Fruit fly (Drosophila melanogaster) whole organism, prepupa: ENCODE measurements around the gene CG43290.

Experiments
- Blimp-1 ChIP-seq: fragments of 200-800 bp; sonication (Bioruptor generic); optimal IDR thresholded peaks from 3 replicates; lab custom pipeline; 2017; ENCODE audit warnings: missing biosample characterization, missing genetic modification characterization, mild to moderate bottlenecking, moderate library complexity, missing genetic modification reagents
- CG10669 ChIP-seq: fragments of 200-800 bp; sonication (Bioruptor generic); optimal IDR thresholded peaks from 3 replicates; lab custom pipeline; 2018; ENCODE audit warnings: missing biosample characterization, mild to moderate bottlenecking, missing genetic modification characterization, moderate library complexity
- CG11762 ChIP-seq: fragments of 200-800 bp; sonication (Bioruptor generic); optimal IDR thresholded peaks from 3 replicates; lab custom pipeline; 2016; ENCODE audit warnings: missing biosample characterization, missing genetic modification characterization; ENCODE audit not compliant: insufficient read depth
- CG15336 ChIP-seq: fragments of 200-800 bp; sonication (Bioruptor generic); IDR thresholded peaks from 2 replicates; pipeline ENCODE4 v1.3.6; 2022; ENCODE audit warnings: missing biosample characterization, missing genetic modification characterization
- CG3032 ChIP-seq: fragments of 200-800 bp; optimal IDR thresholded peaks from 2 replicates; lab custom pipeline; 2019; ENCODE audit warnings: missing biosample characterization, mild to moderate bottlenecking, missing genetic modification characterization, moderate library complexity
- CG31627 ChIP-seq: fragments of 200-800 bp; sonication (Bioruptor generic); optimal IDR thresholded peaks from 3 replicates; lab custom pipeline; 2016; ENCODE audit warnings: missing biosample characterization, missing genetic modification characterization
- CG32006 ChIP-seq: fragments of 200-800 bp; sonication (Bioruptor generic); optimal IDR thresholded peaks from 3 replicates; lab custom pipeline; 2017; ENCODE audit warnings: missing biosample characterization, mild to moderate bottlenecking, missing genetic modification characterization
- CG34406 ChIP-seq: fragments of 200-800 bp; sonication (Bioruptor generic); optimal IDR thresholded peaks from 3 replicates; lab custom pipeline; 2016; ENCODE audit warnings: missing biosample characterization, missing genetic modification characterization
- CG6163 ChIP-seq: fragments of 200-800 bp; sonication (Bioruptor generic); IDR thresholded peaks from 3 replicates; pipeline ENCODE4 v1.3.6; 2022; ENCODE audit warnings: missing biosample characterization, missing genetic modification characterization
- CG6854 ChIP-seq: fragments of 200-800 bp; sonication (Bioruptor generic); optimal IDR thresholded peaks from 2 replicates; lab custom pipeline; 2017; ENCODE audit warnings: missing biosample characterization, mild to moderate bottlenecking, missing genetic modification characterization
- CG7368 ChIP-seq: fragments of 200-800 bp; sonication (Bioruptor generic); optimal IDR thresholded peaks from 3 replicates; lab custom pipeline; 2016; ENCODE audit warnings: missing biosample characterization, missing genetic modification characterization
- CG8119 ChIP-seq: fragments of 200-800 bp; sonication (Bioruptor generic); IDR thresholded peaks from 3 replicates; pipeline ENCODE4 v1.3.6; 2022; ENCODE audit warnings: missing biosample characterization, missing genetic modification characterization
- CG8319 ChIP-seq: fragments of 200-800 bp; sonication (Bioruptor generic); optimal IDR thresholded peaks from 3 replicates; lab custom pipeline; 2016; ENCODE audit warnings: missing biosample characterization, missing genetic modification characterization
- CG9139 ChIP-seq: fragments of 200-800 bp; sonication (Bioruptor generic); optimal IDR thresholded peaks from 3 replicates; lab custom pipeline; 2017; ENCODE audit warnings: missing biosample characterization, mild to moderate bottlenecking, missing genetic modification characterization
- Eip75B ChIP-seq: fragments of 200-800 bp; sonication (Bioruptor generic); optimal IDR thresholded peaks from 3 replicates; lab custom pipeline; 2016; ENCODE audit warnings: missing biosample characterization, missing genetic modification characterization
- Eip78C ChIP-seq: fragments of 200-800 bp; sonication (Bioruptor generic); peaks from one replicate; lab custom pipeline; 2016; ENCODE audit warnings: missing biosample characterization, missing genetic modification characterization
- Eip93F ChIP-seq: fragments of 200-800 bp; sonication (Bioruptor generic); optimal IDR thresholded peaks from 2 replicates; lab custom pipeline; 2016; ENCODE audit warnings: missing biosample characterization, mild to moderate bottlenecking, missing genetic modification characterization
- Hr39 ChIP-seq: fragments of 200-800 bp; sonication (Bioruptor generic); optimal IDR thresholded peaks from 2 replicates; lab custom pipeline; 2016; ENCODE audit warnings: missing biosample characterization, missing genetic modification characterization
- Lpt ChIP-seq: fragments of 200-800 bp; sonication (Bioruptor generic); optimal IDR thresholded peaks from 3 replicates; lab custom pipeline; 2016; ENCODE audit warnings: missing biosample characterization, missing genetic modification characterization
- Met ChIP-seq: fragments of 200-800 bp; sonication (Bioruptor generic); optimal IDR thresholded peaks from 3 replicates; lab custom pipeline; 2016; ENCODE audit warnings: missing biosample characterization, missing genetic modification characterization
- Sox102F ChIP-seq: fragments of 200-800 bp; sonication (Bioruptor generic); optimal IDR thresholded peaks from 2 replicates; lab custom pipeline; 2016; ENCODE audit warnings: missing biosample characterization, mild to moderate bottlenecking, missing genetic modification characterization
- Sox14 ChIP-seq: fragments of 200-800 bp; sonication (Bioruptor generic); optimal IDR thresholded peaks from 3 replicates; lab custom pipeline; 2016; ENCODE audit warnings: missing biosample characterization, missing genetic modification characterization
- Sox15 ChIP-seq: fragments of 200-800 bp; sonication (Bioruptor generic); optimal IDR thresholded peaks from 3 replicates; lab custom pipeline; 2016; ENCODE audit warnings: missing biosample characterization, missing genetic modification characterization
- achi ChIP-seq: fragments of 200-800 bp; sonication (Bioruptor generic); optimal IDR thresholded peaks from 3 replicates; lab custom pipeline; 2016; ENCODE audit warnings: missing biosample characterization, missing genetic modification characterization
- acj6 ChIP-seq: fragments of 200-800 bp; sonication (Bioruptor generic); optimal IDR thresholded peaks from 3 replicates; lab custom pipeline; 2016; ENCODE audit warnings: missing biosample characterization, missing genetic modification characterization
- dac ChIP-seq: fragments of 200-800 bp; sonication (Bioruptor generic); optimal IDR thresholded peaks from 2 replicates; lab custom pipeline; 2017; ENCODE audit warnings: missing biosample characterization, mild to moderate bottlenecking, missing genetic modification characterization
- eg ChIP-seq: fragments of 200-800 bp; sonication (Bioruptor generic); IDR thresholded peaks from 3 replicates; pipeline ENCODE4 v1.3.6; 2022; ENCODE audit warnings: missing biosample characterization, missing genetic modification characterization
- fd59A ChIP-seq: fragments of 200-800 bp; sonication (Bioruptor generic); optimal IDR thresholded peaks from 2 replicates; lab custom pipeline; 2017; ENCODE audit warnings: missing biosample characterization, mild to moderate bottlenecking, missing genetic modification characterization, missing genetic modification reagents
- fd85E ChIP-seq: fragments of 200-800 bp; sonication (Bioruptor generic); optimal IDR thresholded peaks from 3 replicates; lab custom pipeline; 2016; ENCODE audit warnings: missing biosample characterization, missing genetic modification characterization
- net ChIP-seq: fragments of 200-800 bp; sonication (Bioruptor generic); optimal IDR thresholded peaks from 3 replicates; lab custom pipeline; 2016; ENCODE audit warnings: missing biosample characterization, missing genetic modification characterization
- salr ChIP-seq, 2 experiments: fragments of 200-800 bp; sonication (Bioruptor generic); optimal IDR thresholded peaks; 3 replicates each; lab custom pipeline; 2016 to 2018; ENCODE audit warnings: missing biosample characterization in 2 of 2, missing genetic modification characterization in 2 of 2, mild to moderate bottlenecking in 1 of 2
- spab ChIP-seq: fragments of 200-800 bp; sonication (Bioruptor generic); optimal IDR thresholded peaks from 2 replicates; lab custom pipeline; 2017; ENCODE audit warnings: missing biosample characterization, mild to moderate bottlenecking, missing genetic modification characterization, missing genetic modification reagents
- ss ChIP-seq, 2 experiments: fragments of 200-800 bp; sonication (Bioruptor generic); optimal IDR thresholded peaks; 2 replicates in 1 of 2; 3 replicates in 1 of 2; lab custom pipeline; 2017 to 2018; ENCODE audit warnings: mild to moderate bottlenecking in 2 of 2, missing biosample characterization in 2 of 2, missing genetic modification characterization in 2 of 2, moderate library complexity in 1 of 2
- topi ChIP-seq: fragments of 200-800 bp; sonication (Bioruptor generic); optimal IDR thresholded peaks from 3 replicates; lab custom pipeline; 2016; ENCODE audit warnings: missing biosample characterization, missing genetic modification characterization
- vri ChIP-seq: fragments of 200-800 bp; sonication (Bioruptor generic); optimal IDR thresholded peaks from 3 replicates; lab custom pipeline; 2016; ENCODE audit warnings: missing biosample characterization, mild to moderate bottlenecking, missing genetic modification characterization

CG43290 gene

DNA sequence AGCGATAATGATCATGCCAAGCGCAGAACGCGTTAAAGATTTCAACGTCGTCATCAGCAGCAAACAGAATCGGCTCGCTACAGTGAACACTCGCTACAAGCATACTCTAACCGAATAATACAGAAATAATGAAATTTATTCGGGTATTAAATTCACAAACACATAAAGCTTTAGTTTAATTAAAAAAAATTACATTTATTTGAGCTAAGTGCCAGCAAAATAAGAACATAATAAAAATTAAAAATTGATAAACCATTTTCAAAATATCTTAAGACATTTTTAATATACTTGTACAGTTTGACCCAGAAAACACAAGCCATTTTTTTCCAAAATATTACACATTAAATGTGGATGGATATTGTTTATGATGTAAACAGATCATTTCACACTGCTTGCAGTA, 23.2 kb downstream of the CG43290 start (continued):
- peak; percentile 13 for TF ChIP-seq Lpt (GFP tag; lab: Kevin White, UChicago)
- peak; percentile 32 for TF ChIP-seq achi
- TF ChIP-seq CG31627 (GFP tag; lab: Kevin White, UChicago), result peak; percentile 31
- no peak for TF ChIP-seq CG9139
- peak in 1 of 2 experiments; percentile 25 for TF ChIP-seq salr (GFP tag; optimal IDR thresholded peaks at IDR 0.05; lab: Kevin White, UChicago)
- TF ChIP-seq Met (GFP tag; lab: Kevin White, UChicago), result peak; percentile 64
- no peak for TF ChIP-seq Eip75B (GFP tag; lab: Kevin White, UChicago)
- TF ChIP-seq CG10669 (GFP tag; lab: Kevin White, UChicago), result peak; percentile 13
- TF ChIP-seq spab (GFP tag; lab: Kevin White, UChicago), result peak; percentile 22
- TF ChIP-seq net (GFP tag; lab: Kevin White, UChicago), result no peak
- peak; percentile 58 for TF ChIP-seq CG32006 (GFP tag; lab: Kevin White, UChicago)
- no peak for TF ChIP-seq CG8319 (GFP tag; lab: Kevin White, UChicago)
- TF ChIP-seq, all 60 proteins: peak for 29

DNA sequence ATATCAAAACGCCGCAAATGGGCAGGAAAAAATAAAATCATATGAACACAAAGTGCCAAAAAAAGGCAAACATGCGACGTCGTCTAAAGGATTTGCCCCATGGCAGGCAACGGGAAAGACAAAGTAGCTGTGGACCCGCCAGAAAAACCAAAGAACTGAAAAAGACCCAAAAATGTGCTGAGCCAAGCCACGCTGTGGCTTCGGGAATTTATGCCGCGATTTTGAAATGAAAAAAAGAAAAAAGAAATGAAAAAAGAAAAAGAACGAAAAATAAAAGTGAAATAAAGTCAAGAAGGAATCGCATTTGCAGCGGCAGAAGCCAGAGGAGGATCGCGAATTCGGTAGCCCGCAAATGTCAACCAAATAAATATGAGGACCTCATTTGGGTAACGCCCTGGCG, 26.8 kb downstream of the CG43290 start:
- TF ChIP-seq CG31627 (GFP tag; lab: Kevin White, UChicago) (no peak), Blimp-1 (GFP tag; lab: Kevin White, UChicago) (peak; percentile 8), Sox102F (GFP tag; lab: Kevin White, UChicago) (peak; percentile 35), CG6854 (GFP tag; lab: Kevin White, UChicago) (peak; percentile 70), vri (peak; percentile 79), CG3032 (tag; lab: Kevin White, UChicago) (no peak)

- TF ChIP-seq Sox15 (GFP tag; lab: Kevin White, UChicago) (no peak), Met (GFP tag; lab: Kevin White, UChicago) (no peak), Sox14 (GFP tag; lab: Kevin White, UChicago) (no peak), fd59A (GFP tag; lab: Kevin White, UChicago) (no peak), spab (GFP tag; lab: Kevin White, UChicago) (no peak), CG11762 (GFP tag; lab: Kevin White, UChicago) (no peak), salr (GFP tag; optimal IDR thresholded peaks at IDR 0.05; lab: Kevin White, UChicago) (no peak), topi (GFP tag; lab: Kevin White, UChicago) (no peak), net (GFP tag; lab: Kevin White, UChicago) (no peak), CG6163 (GFP tag; lab: Robert Waterston, UW) (no peak), acj6 (GFP tag; lab: Kevin White, UChicago) (no peak), dac (GFP tag; lab: Kevin White, UChicago) (no peak), CG8119 (GFP tag; lab: Robert Waterston, UW) (no peak)
Observed at dm6 chr3R:7317107-7317506, 32.2 kb downstream of the CG43290 start, which contains the start of gene CG10029. TSS of gene CG10029 (minus strand) at chr3R:7317207.

DNA sequence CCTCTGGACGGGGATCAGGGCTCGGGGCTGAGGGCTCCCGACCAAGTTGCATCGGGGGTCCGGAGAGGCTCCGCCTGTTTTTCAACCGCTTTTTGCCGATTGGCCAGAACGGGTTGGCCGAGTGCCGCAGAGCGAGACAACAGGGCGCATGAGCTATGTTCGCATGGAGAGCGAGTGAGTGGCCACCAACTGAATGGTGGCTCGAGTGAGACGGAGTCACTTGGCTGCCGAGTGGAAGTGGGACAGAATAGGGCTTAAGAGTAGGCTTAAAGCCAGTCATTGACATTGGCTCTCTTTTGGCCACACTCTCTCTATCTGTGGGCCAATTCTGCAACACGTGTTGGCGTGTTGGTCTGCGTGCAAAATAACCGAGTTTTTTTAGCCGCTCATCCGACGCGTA, 36.3 kb downstream of the CG43290 start:
- TF ChIP-seq Blimp-1 (GFP tag; lab: Kevin White, UChicago), result no peak
- TF ChIP-seq acj6 (GFP tag; lab: Kevin White, UChicago), result no peak
- TF ChIP-seq Eip93F (GFP tag; lab: Kevin White, UChicago), result no peak
- TF ChIP-seq Eip78C, result peak; percentile 9
- TF ChIP-seq CG6854 (GFP tag; lab: Kevin White, UChicago), result no peak
- no peak for TF ChIP-seq fd85E (GFP tag; lab: Kevin White, UChicago)

- no peak for TF ChIP-seq Hr39 (GFP tag; lab: Kevin White, UChicago)
- TF ChIP-seq CG9139, result peak; percentile 8
- peak; percentile 2 for TF ChIP-seq CG34406
- TF ChIP-seq eg, result peak; percentile 56; the same call in 1 of the 3 replicates
- peak; percentile 32 for TF ChIP-seq net (GFP tag; lab: Kevin White, UChicago)
- peak; percentile 23 for TF ChIP-seq dac (GFP tag; lab: Kevin White, UChicago)
- TF ChIP-seq ss (GFP tag; optimal IDR thresholded peaks at IDR 0.05; lab: Kevin White, UChicago), result peak in 1 of 2 experiments; percentile 48
- TF ChIP-seq vri, result peak; percentile 5
- no peak for TF ChIP-seq CG7368
- TF ChIP-seq CG15336 (GFP tag; lab: Robert Waterston, UW), result no peak
Observed at dm6 chr3R:7310576-7310975, 38.8 kb downstream of the CG43290 start.
